Worm (Caenorhabditis elegans) whole organism, early embryonic: Measurements from ENCODE around the gene zip-8.

Experiments
- ceh-13 ChIP-seq: fragments of 200-800 bp; sonication (Bioruptor generic); optimal IDR thresholded peaks from 2 replicates; lab custom pipeline; 2018; ENCODE audit warnings: mild to moderate bottlenecking, missing genetic modification characterization, missing compliant biosample characterization
- pes-1 ChIP-seq: fragments of 200-800 bp; sonication (Bioruptor generic); IDR thresholded peaks from 2 replicates; pipeline ENCODE4 v1.3.6; 2022; ENCODE audit warnings: missing genetic modification reagents, missing genetic modification characterization, missing compliant biosample characterization
- tbx-11 ChIP-seq: fragments of 200-800 bp; sonication (Bioruptor generic); IDR thresholded peaks from 2 replicates; pipeline ENCODE4 v1.3.6; 2022; ENCODE audit warnings: missing genetic modification characterization, missing compliant biosample characterization

ce11 chrIII:6436308-6436707, 42.4 kb upstream of the zip-8 start, which contains the start of gene C05D11.1:
- TF ChIP-seq pes-1 (GFP tag; lab: Robert Waterston, UW) (no peak), tbx-11 (no peak), ceh-13 (GFP tag; lab: Kevin White, UChicago) (no peak)
